Worm (Caenorhabditis elegans) whole organism, midembryonic: ENCODE results near the gene clec-5.

Source experiments
- tab-1 ChIP-seq: fragments of 200-800 bp; sonication (Bioruptor generic); IDR thresholded peaks from 2 replicates; pipeline ENCODE4 v1.3.6; 2022; ENCODE audit warnings: missing genetic modification characterization, missing compliant biosample characterization
- ztf-23 ChIP-seq: fragments of 200-800 bp; sonication (Bioruptor generic); IDR thresholded peaks from 2 replicates; pipeline ENCODE4 v1.3.6; 2022; ENCODE audit warnings: missing genetic modification reagents, missing genetic modification characterization, missing compliant biosample characterization
- ztf-29 ChIP-seq: fragments of 200-800 bp; sonication (Bioruptor generic); IDR thresholded peaks from 2 replicates; pipeline ENCODE4 v1.3.6; 2022; ENCODE audit warnings: missing genetic modification reagents, missing genetic modification characterization, missing compliant biosample characterization

DNA sequence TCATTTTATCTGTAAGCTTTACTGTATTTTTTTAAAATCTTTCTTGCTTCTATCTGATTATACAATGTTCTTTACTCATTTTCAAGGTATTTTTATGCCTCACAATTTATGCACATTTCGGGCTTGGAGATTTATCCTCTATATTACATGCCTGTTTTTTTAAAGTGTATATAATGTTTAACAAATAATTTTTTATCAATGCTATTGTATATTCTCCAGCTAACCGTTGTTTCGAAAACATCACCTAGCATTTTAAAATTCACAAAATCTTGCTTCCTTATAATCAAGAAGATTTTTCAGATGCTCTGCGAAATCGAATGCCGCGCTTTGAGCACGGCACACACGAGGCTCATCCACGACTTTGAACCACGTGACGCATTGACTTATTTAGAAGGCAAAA, 31.4 kb downstream of the clec-5 start, which contains the start of gene ced-4:
- TF ChIP-seq tab-1 (GFP tag; lab: Robert Waterston, UW) (no peak), ztf-23 (GFP tag; lab: Robert Waterston, UW) (no peak), ztf-29 (GFP tag; lab: Robert Waterston, UW) (no peak)
